Fruit fly (Drosophila melanogaster): ENCODE results near the gene CG9801.

The CG9801 gene

dm6 chr3R:8694110-8694826, 53.2 kb downstream of the CG9801 start:
- TF ChIP-seq toe (GFP tag; optimal IDR thresholded peaks at IDR 0.05) (peak; percentile 68), CG12768 (GFP tag; optimal IDR thresholded peaks at IDR 0.05) (peak; percentile 74), CG7045 (GFP tag; optimal IDR thresholded peaks at IDR 0.05) (peak; percentile 89), CG1620 (GFP tag; optimal IDR thresholded peaks at IDR 0.05) (no peak), Hr96 (GFP tag; optimal IDR thresholded peaks at IDR 0.05) (peak; percentile 54), kay (GFP tag; ENCODE audit: borderline replicate concordance) (no peak), Mnt (GFP tag; optimal IDR thresholded peaks at IDR 0.05) (no peak), CG33017 (tag; optimal IDR thresholded peaks at IDR 0.05) (peak; percentile 86), tj (GFP tag; optimal IDR thresholded peaks at IDR 0.05) (no peak), CG7101 (tag; optimal IDR thresholded peaks at IDR 0.05) (no peak), CG5204 (GFP tag; optimal IDR thresholded peaks at IDR 0.05) (peak; percentile 66)

- no peak for TF ChIP-seq cic (GFP tag; optimal IDR thresholded peaks at IDR 0.05)
Measured at dm6 chr3R:8686446-8686845, 61.0 kb downstream of the CG9801 start.

Measured in whole organism, adult.